Worm (Caenorhabditis elegans) whole organism, mixed stage, embryonic: Measurements from ENCODE around the gene gst-6.

ENCODE experiments used
- blmp-1 ChIP-seq: fragments of 150-350 bp; optimal IDR thresholded peaks from 2 replicates; lab custom pipeline; 2014; ENCODE audit warnings: missing biosample characterization, missing genetic modification characterization
- ceh-43 ChIP-seq: fragments of 200-800 bp; sonication (Bioruptor generic); optimal IDR thresholded peaks from 2 replicates; lab custom pipeline; 2018; ENCODE audit warnings: mild to moderate bottlenecking, missing genetic modification characterization, moderate library complexity, missing compliant biosample characterization
- drap-1 ChIP-seq: fragments of 200-800 bp; sonication (Bioruptor generic); optimal IDR thresholded peaks from 3 replicates; lab custom pipeline; 2018; ENCODE audit warnings: mild to moderate bottlenecking, missing genetic modification characterization, missing compliant biosample characterization
- ham-2 ChIP-seq: fragments of 200-800 bp; sonication (Bioruptor generic); optimal IDR thresholded peaks from 2 replicates; lab custom pipeline; 2018; ENCODE audit warnings: mild to moderate bottlenecking, missing genetic modification characterization, missing compliant biosample characterization
- lin-13 ChIP-seq: fragments of 150-350 bp; optimal IDR thresholded peaks from 2 replicates; lab custom pipeline; 2014; ENCODE audit warnings: missing biosample characterization, missing genetic modification characterization
- pha-4 ChIP-seq: fragments of 150-350 bp; optimal IDR thresholded peaks from 2 replicates; lab custom pipeline; 2018; ENCODE audit warnings: missing biosample characterization, missing genetic modification reagents, missing genetic modification characterization
- sptf-1 ChIP-seq: sonication (generic microtip); optimal IDR thresholded peaks from 2 replicates; lab custom pipeline; 2017; ENCODE audit warnings: mild to moderate bottlenecking, missing genetic modification characterization, moderate library complexity, missing compliant biosample characterization
- tbx-8 ChIP-seq: fragments of 200-800 bp; sonication (Bioruptor generic); optimal IDR thresholded peaks from 2 replicates; lab custom pipeline; 2018; ENCODE audit warnings: mild to moderate bottlenecking, missing genetic modification characterization, moderate library complexity, missing compliant biosample characterization
- ztf-11 ChIP-seq: fragments of 150-350 bp; optimal IDR thresholded peaks from 2 replicates; lab custom pipeline; 2014; ENCODE audit warnings: missing biosample characterization, missing genetic modification characterization

DNA sequence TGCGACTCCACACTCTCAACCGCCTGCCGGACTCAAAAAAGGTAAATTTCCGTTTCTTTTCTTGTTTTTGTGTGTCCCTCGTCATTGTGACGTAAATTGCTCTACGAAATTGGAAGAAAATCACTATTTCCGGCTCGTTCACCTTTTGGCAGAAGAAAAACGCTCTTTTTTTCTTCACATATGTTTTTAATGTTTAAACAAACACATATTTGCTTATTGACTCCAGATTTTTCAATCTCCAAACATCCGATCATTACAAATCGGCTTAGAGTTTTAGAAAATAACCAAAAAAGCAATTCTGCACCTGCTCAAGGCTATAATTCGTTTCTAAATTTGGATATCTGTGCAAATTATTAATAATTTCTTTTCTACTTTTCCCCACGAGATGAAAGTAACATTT is 26.2 kb downstream of the gst-6 start:
- TF ChIP-seq ceh-43 (GFP tag; lab: Kevin White, UChicago), result no peak
- no peak for TF ChIP-seq blmp-1 (tag; lab: Kevin White, UChicago)
- TF ChIP-seq pha-4, result no peak
- no peak for TF ChIP-seq lin-13 (tag; lab: Kevin White, UChicago)
- TF ChIP-seq drap-1, result no peak
- no peak for TF ChIP-seq tbx-8 (GFP tag; lab: Kevin White, UChicago)
- no peak for TF ChIP-seq ham-2 (GFP tag; lab: Kevin White, UChicago)
- no peak for TF ChIP-seq ztf-11
- no peak for TF ChIP-seq sptf-1 (tag; lab: Kevin White, UChicago)
